Worm (Caenorhabditis elegans): ENCODE measurements around the gene C32D5.11.

C32D5.11 gene

DNA sequence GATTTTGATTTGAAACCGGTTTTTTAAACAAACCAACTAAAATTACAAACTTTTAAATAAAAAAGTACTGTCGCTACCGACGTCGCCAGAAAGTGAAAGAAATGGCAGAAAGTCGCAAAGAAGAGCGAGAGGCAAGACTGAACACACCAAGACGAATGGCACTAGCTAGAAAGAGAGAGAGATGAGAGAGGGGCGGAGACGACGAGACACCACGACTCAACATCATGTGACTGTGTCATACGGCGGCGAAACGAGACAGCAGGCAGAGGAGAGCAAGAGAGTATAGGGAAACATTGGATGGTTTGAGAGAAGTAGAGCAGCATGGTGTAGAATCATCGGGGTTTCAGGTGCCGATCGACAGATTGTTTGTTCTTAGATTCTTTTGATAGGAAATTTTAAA lies 6.9 kb downstream of the C32D5.11 start (continued):
- no peak for TF ChIP-seq nhr-237 (tag; optimal IDR thresholded peaks at IDR 0.05)
- peak; percentile 98 for TF ChIP-seq ama-1 (optimal IDR thresholded peaks at IDR 0.05)
- peak; percentile 79 for TF ChIP-seq egl-5 (tag; optimal IDR thresholded peaks at IDR 0.05)
- peak; percentile 94 for TF ChIP-seq hmg-11 (tag; optimal IDR thresholded peaks at IDR 0.05)
- peak; percentile 93 for TF ChIP-seq nhr-23 (tag; optimal IDR thresholded peaks at IDR 0.05)
- peak; percentile 75 for TF ChIP-seq pqm-1 (tag; optimal IDR thresholded peaks at IDR 0.05)
- TF ChIP-seq ceh-82 (tag; optimal IDR thresholded peaks at IDR 0.05) = no peak
- TF ChIP-seq ceh-16 (tag; optimal IDR thresholded peaks at IDR 0.05) = no peak
- TF ChIP-seq ZK546.5 (tag; optimal IDR thresholded peaks at IDR 0.05) = no peak
- TF ChIP-seq pha-4 (tag; optimal IDR thresholded peaks at IDR 0.05) = peak; percentile 94
- peak; percentile 83 for TF ChIP-seq lin-15B (tag; optimal IDR thresholded peaks at IDR 0.05)
- TF ChIP-seq zag-1 (tag; optimal IDR thresholded peaks at IDR 0.05) = no peak

DNA sequence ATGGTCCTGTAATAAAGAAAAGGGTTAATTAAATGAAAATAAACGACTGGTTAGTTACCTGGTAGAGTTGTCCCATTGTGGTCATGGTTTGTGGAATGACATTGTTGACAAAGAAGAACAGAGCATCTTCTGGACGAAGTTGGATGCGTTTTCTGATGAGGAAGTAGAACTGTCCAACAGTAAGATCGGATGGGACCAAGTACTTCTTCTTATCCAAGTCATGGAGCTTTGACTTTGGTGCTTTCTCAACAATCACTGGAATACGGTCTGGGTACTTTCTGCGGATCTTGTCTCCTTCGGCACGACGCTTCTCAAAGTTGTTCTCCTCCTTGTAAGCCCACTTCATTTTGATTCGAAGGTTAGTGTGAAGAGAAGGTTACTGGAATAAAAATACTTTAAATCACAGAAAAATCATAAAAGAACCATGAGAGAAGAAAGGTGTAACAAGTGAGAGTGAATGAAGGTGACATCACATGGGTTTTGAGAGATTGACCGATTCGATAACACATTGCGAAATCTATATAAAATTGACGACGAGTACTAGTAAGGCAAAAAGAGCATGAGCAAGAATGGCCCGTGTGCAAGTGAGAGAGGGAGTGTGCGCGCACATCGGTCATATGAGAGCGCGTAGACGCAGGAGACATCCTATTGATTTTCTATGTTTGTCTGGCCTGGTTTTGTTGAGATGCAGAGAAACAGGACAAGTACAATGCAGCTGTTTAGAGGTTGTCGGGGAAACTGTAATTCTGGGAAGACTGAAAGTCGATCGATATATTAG lies 7.7 kb downstream of the C32D5.11 start, which contains the start of gene lgg-1:
Gene lgg-1, minus strand, starts transcription at position 379 of the 778 bp plus-strand sequence.
- no peak for TF ChIP-seq mml-1 (tag; optimal IDR thresholded peaks at IDR 0.05)
- no peak for TF ChIP-seq zag-1 (tag; optimal IDR thresholded peaks at IDR 0.05)
- TF ChIP-seq nhr-43 (tag; optimal IDR thresholded peaks at IDR 0.05; ENCODE audit: poor library complexity, severe bottlenecking) = peak; percentile 63
- no peak for TF ChIP-seq daf-12 (tag; optimal IDR thresholded peaks at IDR 0.05)
- no peak for TF ChIP-seq elt-2 (tag; optimal IDR thresholded peaks at IDR 0.05)
- no peak for TF ChIP-seq nhr-67 (tag; optimal IDR thresholded peaks at IDR 0.05)
- TF ChIP-seq R02D3.7 (tag; optimal IDR thresholded peaks at IDR 0.05) = no peak
- TF ChIP-seq eor-1 (tag; optimal IDR thresholded peaks at IDR 0.05) = no peak
- no peak for TF ChIP-seq fos-1 (tag; optimal IDR thresholded peaks at IDR 0.05)
- TF ChIP-seq lin-39 (tag; optimal IDR thresholded peaks at IDR 0.05) = peak; percentile 40
- TF ChIP-seq sea-2 (GFP tag; optimal IDR thresholded peaks at IDR 0.05) = no peak
- TF ChIP-seq skn-1 (tag; optimal IDR thresholded peaks at IDR 0.05) = no peak
- no peak for TF ChIP-seq fkh-2 (tag; optimal IDR thresholded peaks at IDR 0.05)
- TF ChIP-seq pqm-1 (tag; optimal IDR thresholded peaks at IDR 0.05) = no peak
- no peak for TF ChIP-seq nhr-11 (tag; optimal IDR thresholded peaks at IDR 0.05)
- TF ChIP-seq mdl-1 (tag; optimal IDR thresholded peaks at IDR 0.05) = peak; percentile 10
- no peak for TF ChIP-seq aly-2 (tag; optimal IDR thresholded peaks at IDR 0.05)
- TF ChIP-seq tbx-2 (tag; optimal IDR thresholded peaks at IDR 0.05) = no peak
- no peak for TF ChIP-seq elt-3 (tag; optimal IDR thresholded peaks at IDR 0.05)
- TF ChIP-seq nhr-76 (tag; optimal IDR thresholded peaks at IDR 0.05) = no peak
- peak; percentile 30 for TF ChIP-seq lin-15B (tag; optimal IDR thresholded peaks at IDR 0.05)
- TF ChIP-seq ceh-28 (tag; optimal IDR thresholded peaks at IDR 0.05) = peak; percentile 74
- no peak for TF ChIP-seq unc-62 (GFP tag; optimal IDR thresholded peaks at IDR 0.05)
- no peak for TF ChIP-seq hmg-11 (tag; optimal IDR thresholded peaks at IDR 0.05)
- peak; percentile 70 for TF ChIP-seq jun-1 (tag; optimal IDR thresholded peaks at IDR 0.05)
- no peak for TF ChIP-seq elt-1 (tag; optimal IDR thresholded peaks at IDR 0.05)
- TF ChIP-seq ama-1 (optimal IDR thresholded peaks at IDR 0.05) = peak; percentile 98
- peak; percentile 9 for TF ChIP-seq nhr-23 (tag; optimal IDR thresholded peaks at IDR 0.05)
- TF ChIP-seq egl-5 (tag; optimal IDR thresholded peaks at IDR 0.05) = peak; percentile 29
- TF ChIP-seq snpc-4 (tag; optimal IDR thresholded peaks at IDR 0.05) = peak; percentile 4
- TF ChIP-seq ceh-16 (tag; optimal IDR thresholded peaks at IDR 0.05) = no peak
- TF ChIP-seq nfya-1 (tag; optimal IDR thresholded peaks at IDR 0.05; ENCODE audit: insufficient read depth) = peak; percentile 73
- no peak for TF ChIP-seq ceh-9 (tag; optimal IDR thresholded peaks at IDR 0.05)
- peak; percentile 60 for TF ChIP-seq lsy-12 (tag; optimal IDR thresholded peaks at IDR 0.05)
- TF ChIP-seq fkh-10 (GFP tag; optimal IDR thresholded peaks at IDR 0.05) = no peak
- no peak for TF ChIP-seq ztf-4 (tag; optimal IDR thresholded peaks at IDR 0.05)
- no peak for TF ChIP-seq egl-27 (tag; optimal IDR thresholded peaks at IDR 0.05)
- TF ChIP-seq ceh-82 (tag; optimal IDR thresholded peaks at IDR 0.05) = no peak
- peak; percentile 83 for TF ChIP-seq nhr-25 (tag; optimal IDR thresholded peaks at IDR 0.05)
- TF ChIP-seq ZK546.5 (tag; optimal IDR thresholded peaks at IDR 0.05) = no peak
- TF ChIP-seq pha-4 (tag; optimal IDR thresholded peaks at IDR 0.05) = peak; percentile 71
- no peak for TF ChIP-seq unc-39 (tag; optimal IDR thresholded peaks at IDR 0.05)
- no peak for TF ChIP-seq nhr-28 (tag; optimal IDR thresholded peaks at IDR 0.05)
